Worm (Caenorhabditis elegans) whole organism, young adult: Measurements from ENCODE around the gene F36H5.18.
"Not testable (repeated sequence)": the region's sequence is repeated elsewhere in the genome, so short reads cannot be mapped to it uniquely, and the experiment has no call there.

Source experiments
- B0019.2 ChIP-seq: fragments of 200-800 bp; sonication (Bioruptor generic); conservative IDR thresholded peaks from 2 replicates; pipeline ENCODE4 v1.3.6; 2022; ENCODE audit warnings: missing genetic modification reagents, missing genetic modification characterization, missing compliant biosample characterization
- B0035.1 ChIP-seq: sonication (generic microtip); optimal IDR thresholded peaks from 2 replicates; lab custom pipeline; 2016; ENCODE audit warnings: missing genetic modification characterization, mild to moderate bottlenecking, missing compliant biosample characterization, missing genotype, missing genetic modification reagents
- D2030.7 ChIP-seq: fragments of 200-800 bp; sonication (Bioruptor generic); IDR thresholded peaks from 2 replicates; pipeline ENCODE4 v1.3.6; 2022; ENCODE audit warnings: missing genetic modification reagents, missing genetic modification characterization, missing compliant biosample characterization
- F10E7.11 ChIP-seq: sonication (generic microtip); optimal IDR thresholded peaks from 2 replicates; lab custom pipeline; 2017; ENCODE audit warnings: mild to moderate bottlenecking, missing genetic modification characterization, moderate library complexity, missing compliant biosample characterization
- F22D6.2 ChIP-seq: sonication (generic microtip); optimal IDR thresholded peaks from 2 replicates; lab custom pipeline; 2016; ENCODE audit warnings: mild to moderate bottlenecking, missing genetic modification characterization, missing compliant biosample characterization
- F23B12.7 ChIP-seq: sonication (generic microtip); optimal IDR thresholded peaks from 2 replicates; lab custom pipeline; 2017; ENCODE audit warnings: missing genetic modification characterization, mild to moderate bottlenecking, missing compliant biosample characterization, antibody characterized with exemption, moderate library complexity; ENCODE audit not compliant: insufficient read depth
- F49E8.2 ChIP-seq: sonication (generic microtip); optimal IDR thresholded peaks from 3 replicates; lab custom pipeline; 2017; ENCODE audit warnings: missing genetic modification characterization, mild to moderate bottlenecking, missing compliant biosample characterization, antibody characterized with exemption, moderate library complexity; ENCODE audit not compliant: insufficient read depth
- K11D2.4 ChIP-seq: fragments of 200-800 bp; sonication (Bioruptor generic); IDR thresholded peaks from 2 replicates; pipeline ENCODE4 v1.3.6; 2022; ENCODE audit warnings: missing genetic modification reagents, missing genetic modification characterization, missing compliant biosample characterization
- K12H6.12 ChIP-seq: fragments of 200-800 bp; sonication (Bioruptor generic); optimal IDR thresholded peaks from 2 replicates; lab custom pipeline; 2018; ENCODE audit warnings: mild to moderate bottlenecking, missing genetic modification characterization, missing compliant biosample characterization
- T07F8.4 ChIP-seq: sonication (generic microtip); optimal IDR thresholded peaks from 2 replicates; lab custom pipeline; 2016; ENCODE audit warnings: mild to moderate bottlenecking, missing genetic modification characterization, moderate library complexity, missing compliant biosample characterization
- T26A5.8 ChIP-seq: sonication (generic microtip); optimal IDR thresholded peaks from 2 replicates; lab custom pipeline; 2016; ENCODE audit warnings: missing genetic modification characterization, missing compliant biosample characterization
- Y53F4B.3 ChIP-seq: fragments of 200-800 bp; sonication (Bioruptor generic); IDR thresholded peaks from 2 replicates; pipeline ENCODE4 v1.3.6; 2022; ENCODE audit warnings: missing genetic modification reagents, missing genetic modification characterization, missing compliant biosample characterization
- Y53G8AR.9 ChIP-seq: fragments of 200-800 bp; sonication (Bioruptor generic); conservative IDR thresholded peaks from 2 replicates; pipeline ENCODE4 v1.3.6; 2022; ENCODE audit warnings: missing genetic modification reagents, missing genetic modification characterization, missing compliant biosample characterization
- ama-1 ChIP-seq, 3 experiments: fragments of 150-350 bp in 1 of 3; sonication (generic microtip) in 2 of 3; optimal IDR thresholded peaks; 2 replicates each; lab custom pipeline; 2014 to 2018; ENCODE audit warnings: missing biosample characterization in 2 of 3, missing genetic modification characterization in 2 of 3, missing genetic modification reagents in 2 of 3
- aptf-3 ChIP-seq: fragments of 200-800 bp; sonication (Bioruptor generic); IDR thresholded peaks from 2 replicates; pipeline ENCODE4 v1.3.6; 2022; ENCODE audit warnings: missing genetic modification characterization, missing compliant biosample characterization
- athp-1 ChIP-seq: sonication (generic microtip); optimal IDR thresholded peaks from 2 replicates; lab custom pipeline; 2017; ENCODE audit warnings: mild to moderate bottlenecking, missing genetic modification characterization, missing compliant biosample characterization
- attf-3 ChIP-seq: fragments of 200-800 bp; sonication (Bioruptor generic); conservative IDR thresholded peaks from 2 replicates; pipeline ENCODE4 v1.3.6; 2022; ENCODE audit warnings: missing genetic modification reagents, missing genetic modification characterization, missing compliant biosample characterization
- attf-5 ChIP-seq: fragments of 200-800 bp; sonication (Bioruptor generic); optimal IDR thresholded peaks from 2 replicates; lab custom pipeline; 2018; ENCODE audit warnings: mild to moderate bottlenecking, missing genetic modification characterization, missing compliant biosample characterization
- attf-6 ChIP-seq: fragments of 200-800 bp; sonication (Bioruptor generic); IDR thresholded peaks from 2 replicates; pipeline ENCODE4 v1.3.6; 2022; ENCODE audit warnings: missing genetic modification reagents, missing genetic modification characterization, missing compliant biosample characterization
- ceh-79 ChIP-seq: sonication (generic microtip); optimal IDR thresholded peaks from 2 replicates; lab custom pipeline; 2017; ENCODE audit warnings: mild to moderate bottlenecking, missing genetic modification characterization, missing compliant biosample characterization
- dpff-1 ChIP-seq: sonication (generic microtip); optimal IDR thresholded peaks from 2 replicates; lab custom pipeline; 2017; ENCODE audit warnings: mild to moderate bottlenecking, missing genetic modification characterization, missing compliant biosample characterization
- hlh-26 ChIP-seq: fragments of 200-800 bp; sonication (Bioruptor generic); conservative IDR thresholded peaks from 2 replicates; pipeline ENCODE4 v1.3.6; 2022; ENCODE audit warnings: missing genetic modification reagents, missing genetic modification characterization, missing compliant biosample characterization
- hmg-20 ChIP-seq: fragments of 200-800 bp; sonication (Bioruptor generic); IDR thresholded peaks from 2 replicates; pipeline ENCODE4 v1.3.6; 2022; ENCODE audit warnings: missing genetic modification reagents, missing genetic modification characterization, missing compliant biosample characterization
- lin-54 ChIP-seq: fragments of 200-800 bp; sonication (Bioruptor generic); optimal IDR thresholded peaks from 2 replicates; lab custom pipeline; 2018; ENCODE audit warnings: mild to moderate bottlenecking, missing genetic modification characterization, missing compliant biosample characterization
- lsy-27 ChIP-seq: sonication (generic microtip); optimal IDR thresholded peaks from 2 replicates; lab custom pipeline; 2017; ENCODE audit warnings: missing genetic modification characterization, mild to moderate bottlenecking, missing compliant biosample characterization, antibody characterized with exemption, missing genotype, borderline replicate concordance; ENCODE audit not compliant: insufficient read depth
- nhr-179 ChIP-seq: sonication (generic microtip); optimal IDR thresholded peaks from 2 replicates; lab custom pipeline; 2016; ENCODE audit warnings: mild to moderate bottlenecking, missing genetic modification characterization, missing compliant biosample characterization
- nhr-27 ChIP-seq: fragments of 200-800 bp; sonication (Bioruptor generic); optimal IDR thresholded peaks from 2 replicates; lab custom pipeline; 2018; ENCODE audit warnings: mild to moderate bottlenecking, missing genetic modification characterization, moderate library complexity, missing compliant biosample characterization
- nhr-80 ChIP-seq: sonication (generic microtip); optimal IDR thresholded peaks from 2 replicates; lab custom pipeline; 2016; ENCODE audit warnings: missing genetic modification characterization, missing compliant biosample characterization
- pha-4 ChIP-seq: fragments of 150-350 bp; sonication (generic microtip); optimal IDR thresholded peaks from 2 replicates; lab custom pipeline; 2014; ENCODE audit warnings: missing biosample characterization, missing genetic modification reagents, missing genetic modification characterization
- repo-1 ChIP-seq: sonication (generic microtip); optimal IDR thresholded peaks from 2 replicates; lab custom pipeline; 2017; ENCODE audit warnings: mild to moderate bottlenecking, missing genetic modification characterization, missing compliant biosample characterization
- sea-2 ChIP-seq: fragments of 200-800 bp; sonication (Bioruptor generic); IDR thresholded peaks from 2 replicates; pipeline ENCODE4 v1.3.6; 2022; ENCODE audit warnings: missing genetic modification characterization, missing compliant biosample characterization
- snpc-1.3 ChIP-seq: sonication (generic microtip); optimal IDR thresholded peaks from 2 replicates; lab custom pipeline; 2017; ENCODE audit warnings: missing genetic modification characterization, mild to moderate bottlenecking, missing compliant biosample characterization, antibody characterized with exemption, moderate library complexity, missing genotype, missing genetic modification reagents; ENCODE audit not compliant: insufficient read depth
- sptf-2 ChIP-seq: fragments of 200-800 bp; sonication (Bioruptor generic); optimal IDR thresholded peaks from 2 replicates; lab custom pipeline; 2018; ENCODE audit warnings: mild to moderate bottlenecking, missing genetic modification characterization, missing compliant biosample characterization
- tbp1 ChIP-seq: fragments of 200-800 bp; sonication (Bioruptor generic); optimal IDR thresholded peaks from 2 replicates; lab custom pipeline; 2018; ENCODE audit warnings: mild to moderate bottlenecking, missing genetic modification characterization, missing compliant biosample characterization
- unc-130 ChIP-seq: sonication (generic microtip); optimal IDR thresholded peaks from 2 replicates; lab custom pipeline; 2016; ENCODE audit warnings: missing genetic modification reagents, missing genetic modification characterization, missing compliant biosample characterization
- zim-3 ChIP-seq: sonication (generic microtip); optimal IDR thresholded peaks from 2 replicates; lab custom pipeline; 2017; ENCODE audit warnings: mild to moderate bottlenecking, missing genetic modification characterization, moderate library complexity, missing compliant biosample characterization
- ztf-3 ChIP-seq: fragments of 200-800 bp; sonication (Bioruptor generic); optimal IDR thresholded peaks from 2 replicates; lab custom pipeline; 2018; ENCODE audit warnings: mild to moderate bottlenecking, missing genetic modification characterization, missing compliant biosample characterization
- ztf-6 ChIP-seq: fragments of 200-800 bp; sonication (Bioruptor generic); IDR thresholded peaks from 2 replicates; pipeline ENCODE4 v1.3.6; 2022; ENCODE audit warnings: missing genetic modification reagents, missing genetic modification characterization, missing compliant biosample characterization

F36H5.18 gene

ce11 chrII:1775234-1775633 is 15.5 kb downstream of the F36H5.18 start, which contains the start of gene F36H5.14:
Gene F36H5.14 (plus strand): TSS chrII:1775534.
- TF ChIP-seq nhr-179 (tag; lab: Kevin White, UChicago); hlh-26 (GFP tag; lab: Robert Waterston, UW); F23B12.7: not testable (repeated sequence)

ce11 chrII:1782474-1782873 is 22.8 kb downstream of the F36H5.18 start, which contains the start of gene math-4:
Gene math-4 (minus strand): TSS chrII:1782574.
- TF ChIP-seq snpc-1.3 (tag; lab: Kevin White, UChicago) (no peak), attf-3 (GFP tag; lab: Robert Waterston, UW) (no peak), B0019.2 (GFP tag; lab: Robert Waterston, UW) (no peak), aptf-3 (GFP tag; lab: Robert Waterston, UW) (no peak), attf-6 (GFP tag; lab: Robert Waterston, UW) (no peak), ceh-79 (no peak), F10E7.11 (tag; lab: Kevin White, UChicago) (no peak), ztf-6 (GFP tag; lab: Robert Waterston, UW) (no peak), D2030.7 (GFP tag; lab: Robert Waterston, UW) (no peak), lsy-27 (tag; lab: Kevin White, UChicago) (no peak), ama-1 (optimal IDR thresholded peaks at IDR 0.05; lab: Kevin White, UChicago) (no peak), ama-1 (GFP tag; optimal IDR thresholded peaks at IDR 0.05; lab: Kevin White, UChicago) (no peak), ztf-3 (no peak), hmg-20 (GFP tag; lab: Robert Waterston, UW) (no peak), F22D6.2 (tag; lab: Kevin White, UChicago) (no peak), K12H6.12 (no peak), T07F8.4 (tag; lab: Kevin White, UChicago) (no peak), nhr-27 (tag; lab: Kevin White, UChicago) (no peak)

- TF ChIP-seq unc-130 (GFP tag; lab: Kevin White, UChicago) (no peak), zim-3 (tag; lab: Kevin White, UChicago) (no peak), dpff-1 (tag; lab: Kevin White, UChicago) (no peak), athp-1 (tag; lab: Kevin White, UChicago) (no peak), B0035.1 (tag; lab: Kevin White, UChicago) (no peak), sea-2 (GFP tag; lab: Robert Waterston, UW) (no peak), Y53F4B.3 (no peak), nhr-179 (tag; lab: Kevin White, UChicago) (no peak), nhr-80 (no peak), attf-5 (no peak), K11D2.4 (GFP tag; lab: Robert Waterston, UW) (no peak), T26A5.8 (tag; lab: Kevin White, UChicago) (no peak), Y53G8AR.9 (GFP tag; lab: Robert Waterston, UW) (no peak), tbp1 (GFP tag; lab: Kevin White, UChicago) (no peak), F49E8.2 (no peak), lin-54 (no peak), pha-4 (tag; lab: Kevin White, UChicago) (no peak), attf-6 (GFP tag; lab: Robert Waterston, UW) (no peak), sptf-2 (GFP tag; lab: Kevin White, UChicago) (no peak), repo-1 (no peak)
- TF ChIP-seq, all 124 proteins: peak for 0
Measured at ce11 chrII:1784799-1785198, 25.1 kb downstream of the F36H5.18 start, which contains the start of gene C08F1.11. Gene C08F1.11 (minus strand): TSS chrII:1784899.
